Fruit fly (Drosophila melanogaster) whole organism, embryonic: ENCODE data around the gene Fgop2.

Experiments used
- Awh ChIP-seq: fragments of 200-800 bp; sonication (Bioruptor generic); IDR thresholded peaks from 2 replicates; pipeline ENCODE4, ENCODE4 v1.3.6; 2022; ENCODE audit warnings: missing biosample characterization, missing genetic modification characterization
- Blimp-1 ChIP-seq: fragments of 200-800 bp; sonication (Bioruptor generic); optimal IDR thresholded peaks from 3 replicates; lab custom pipeline; 2018; ENCODE audit warnings: missing biosample characterization, missing genetic modification characterization, mild to moderate bottlenecking, moderate library complexity, missing genetic modification reagents
- C15 ChIP-seq: fragments of 200-800 bp; sonication (Bioruptor generic); IDR thresholded peaks from 3 replicates; pipeline ENCODE4 v1.3.6; 2022; ENCODE audit warnings: missing biosample characterization, missing genetic modification characterization
- CG11247 ChIP-seq: fragments of 200-800 bp; sonication (Bioruptor generic); IDR thresholded peaks from 2 replicates; pipeline ENCODE4 v1.3.6; 2022; ENCODE audit warnings: missing biosample characterization, missing genetic modification characterization
- CG11560 ChIP-seq: fragments of 200-800 bp; sonication (Bioruptor generic); IDR thresholded peaks from 3 replicates; pipeline ENCODE4 v1.3.6; 2022; ENCODE audit warnings: missing biosample characterization, missing genetic modification characterization
- CG14860 ChIP-seq: fragments of 200-800 bp; sonication (Bioruptor generic); IDR thresholded peaks from 3 replicates; pipeline ENCODE4 v1.3.6; 2022; ENCODE audit warnings: missing biosample characterization, missing genetic modification characterization; ENCODE audit not compliant: partially characterized antibody
- CG15514 ChIP-seq: fragments of 200-800 bp; sonication (Bioruptor generic); optimal IDR thresholded peaks from 3 replicates; lab custom pipeline; 2017; ENCODE audit warnings: missing biosample characterization, missing genetic modification characterization, mild to moderate bottlenecking, moderate library complexity, missing genetic modification reagents
- CG17328 ChIP-seq: fragments of 200-800 bp; sonication (Bioruptor generic); IDR thresholded peaks from 2 replicates; pipeline ENCODE4 v1.3.6; 2022; ENCODE audit warnings: missing biosample characterization, missing genetic modification characterization
- CG2116 ChIP-seq: fragments of 200-800 bp; sonication (Bioruptor generic); optimal IDR thresholded peaks from 3 replicates; lab custom pipeline; 2018; ENCODE audit warnings: missing biosample characterization, mild to moderate bottlenecking, missing genetic modification characterization
- CG2120 ChIP-seq: fragments of 200-800 bp; sonication (Bioruptor generic); optimal IDR thresholded peaks from 3 replicates; lab custom pipeline; 2016; ENCODE audit warnings: missing biosample characterization, missing genetic modification characterization
- CG31441 ChIP-seq: fragments of 200-800 bp; sonication (Bioruptor generic); IDR thresholded peaks from 2 replicates; pipeline ENCODE4 v1.3.6; 2022; ENCODE audit warnings: missing biosample characterization, missing genetic modification characterization
- CG33213 ChIP-seq: fragments of 200-800 bp; sonication (Bioruptor generic); optimal IDR thresholded peaks from 3 replicates; lab custom pipeline; 2016; ENCODE audit warnings: missing biosample characterization, missing genetic modification characterization
- CG3407 ChIP-seq: fragments of 200-800 bp; sonication (Bioruptor generic); optimal IDR thresholded peaks from 2 replicates; lab custom pipeline; 2018; ENCODE audit warnings: missing biosample characterization, mild to moderate bottlenecking, missing genetic modification characterization
- CG34224 ChIP-seq: fragments of 200-800 bp; sonication (Bioruptor generic); IDR thresholded peaks from 3 replicates; pipeline ENCODE4 v1.3.6; 2022; ENCODE audit warnings: missing biosample characterization, missing genetic modification characterization; ENCODE audit not compliant: partially characterized antibody
- CG34422 ChIP-seq: fragments of 200-800 bp; sonication (Bioruptor generic); IDR thresholded peaks from 3 replicates; pipeline ENCODE4 v1.3.6; 2022; ENCODE audit warnings: missing biosample characterization, missing genetic modification characterization
- CG3726 ChIP-seq: fragments of 200-800 bp; sonication (Bioruptor generic); IDR thresholded peaks from 3 replicates; pipeline ENCODE4, ENCODE4 v1.3.6; 2022; ENCODE audit warnings: missing biosample characterization, missing genetic modification characterization
- CG3995 ChIP-seq: fragments of 200-800 bp; sonication (Bioruptor generic); optimal IDR thresholded peaks from 3 replicates; lab custom pipeline; 2016; ENCODE audit warnings: missing biosample characterization, missing genetic modification characterization
- CG6254 ChIP-seq: fragments of 200-800 bp; sonication (Bioruptor generic); optimal IDR thresholded peaks from 3 replicates; lab custom pipeline; 2017; ENCODE audit warnings: mild to moderate bottlenecking, missing biosample characterization, missing genetic modification reagents, missing genetic modification characterization
- CG8359 ChIP-seq: fragments of 200-800 bp; sonication (Bioruptor generic); optimal IDR thresholded peaks from 2 replicates; lab custom pipeline; 2017; ENCODE audit warnings: missing biosample characterization, mild to moderate bottlenecking, missing genetic modification characterization, borderline replicate concordance
- Dek ChIP-seq: fragments of 200-800 bp; sonication (Bioruptor generic); optimal IDR thresholded peaks from 3 replicates; lab custom pipeline; 2019; ENCODE audit warnings: missing biosample characterization, mild to moderate bottlenecking, missing genetic modification characterization, moderate library complexity
- Ets97D ChIP-seq: fragments of 200-800 bp; sonication (Bioruptor generic); optimal IDR thresholded peaks from 3 replicates; lab custom pipeline; 2016; ENCODE audit warnings: missing biosample characterization, missing genetic modification characterization
- HLH4C ChIP-seq: fragments of 200-800 bp; sonication (Bioruptor generic); IDR thresholded peaks from 3 replicates; pipeline ENCODE4 v1.3.6; 2022; ENCODE audit warnings: missing biosample characterization, missing genetic modification characterization; ENCODE audit not compliant: partially characterized antibody
- HLHmδ ChIP-seq: fragments of 200-800 bp; sonication (Bioruptor generic); optimal IDR thresholded peaks from 2 replicates; lab custom pipeline; 2018; ENCODE audit warnings: missing biosample characterization, mild to moderate bottlenecking, missing genetic modification characterization, moderate library complexity
- Hmr ChIP-seq: fragments of 200-800 bp; sonication (Bioruptor generic); optimal IDR thresholded peaks from 3 replicates; lab custom pipeline; 2017; ENCODE audit warnings: mild to moderate bottlenecking, missing biosample characterization, missing genetic modification reagents, missing genetic modification characterization
- Jarid2 ChIP-seq: fragments of 200-800 bp; sonication (Bioruptor generic); optimal IDR thresholded peaks from 3 replicates; lab custom pipeline; 2017; ENCODE audit warnings: mild to moderate bottlenecking, missing biosample characterization, missing genetic modification reagents, missing genetic modification characterization
- Lhr ChIP-seq: fragments of 200-800 bp; sonication (Bioruptor generic); optimal IDR thresholded peaks from 3 replicates; lab custom pipeline; 2017; ENCODE audit warnings: mild to moderate bottlenecking, missing biosample characterization, missing genetic modification reagents, missing genetic modification characterization
- Mad ChIP-seq: fragments of 200-800 bp; sonication (Bioruptor generic); optimal IDR thresholded peaks from 2 replicates; lab custom pipeline; 2016; ENCODE audit warnings: missing biosample characterization, missing genetic modification characterization
- Med ChIP-seq: fragments of 200-800 bp; sonication (Bioruptor generic); peaks from one replicate; lab custom pipeline; 2016; ENCODE audit warnings: missing biosample characterization, missing genetic modification characterization, mild to moderate bottlenecking, inconsistent platforms, moderate library complexity
- Opbp ChIP-seq: fragments of 200-800 bp; sonication (Bioruptor generic); IDR thresholded peaks from 3 replicates; pipeline ENCODE4 v1.3.6; 2022; ENCODE audit warnings: missing biosample characterization, missing genetic modification characterization; ENCODE audit not compliant: partially characterized antibody
- Ptx1 ChIP-seq: fragments of 200-800 bp; sonication (Bioruptor generic); IDR thresholded peaks from 2 replicates; pipeline ENCODE4 v1.3.6; 2022; ENCODE audit warnings: missing biosample characterization, missing genetic modification characterization
- ara ChIP-seq: fragments of 200-800 bp; sonication (Bioruptor generic); IDR thresholded peaks from 2 replicates; pipeline ENCODE4 v1.3.6; 2022; ENCODE audit warnings: missing biosample characterization, missing genetic modification characterization
- ase ChIP-seq: fragments of 200-800 bp; sonication (Bioruptor generic); IDR thresholded peaks from 3 replicates; pipeline ENCODE4 v1.3.6; 2022; ENCODE audit warnings: missing biosample characterization, missing genetic modification characterization
- bbx ChIP-seq: fragments of 200-800 bp; sonication (Bioruptor generic); IDR thresholded peaks from 2 replicates; pipeline ENCODE4 v1.3.6; 2022; ENCODE audit warnings: missing biosample characterization, missing genetic modification characterization; ENCODE audit not compliant: partially characterized antibody
- cg ChIP-seq: fragments of 200-800 bp; sonication (Bioruptor generic); optimal IDR thresholded peaks from 3 replicates; lab custom pipeline; 2019; ENCODE audit warnings: missing biosample characterization, mild to moderate bottlenecking, missing genetic modification characterization, moderate library complexity
- chif ChIP-seq, 2 experiments: fragments of 200-800 bp; sonication (Bioruptor generic); optimal IDR thresholded peaks; 3 replicates each; lab custom pipeline; 2016; ENCODE audit warnings: missing biosample characterization in 2 of 2, missing genetic modification characterization in 2 of 2
- dysf ChIP-seq: fragments of 200-800 bp; sonication (Bioruptor generic); IDR thresholded peaks from 3 replicates; pipeline ENCODE4 v1.3.6; 2022; ENCODE audit warnings: missing biosample characterization, missing genetic modification characterization
- exex ChIP-seq: fragments of 200-800 bp; sonication (Bioruptor generic); optimal IDR thresholded peaks from 4 replicates; lab custom pipeline; 2018; ENCODE audit warnings: missing biosample characterization, mild to moderate bottlenecking, missing genetic modification characterization, moderate library complexity
- fd3F ChIP-seq: fragments of 200-800 bp; sonication (Bioruptor generic); optimal IDR thresholded peaks from 2 replicates; lab custom pipeline; 2018; ENCODE audit warnings: missing biosample characterization, mild to moderate bottlenecking, missing genetic modification characterization, moderate library complexity
- jumu ChIP-seq: fragments of 200-800 bp; sonication (Bioruptor generic); optimal IDR thresholded peaks from 3 replicates; lab custom pipeline; 2016; ENCODE audit warnings: missing biosample characterization, missing genetic modification characterization
- knrl ChIP-seq: fragments of 200-800 bp; sonication (Bioruptor generic); IDR thresholded peaks from 3 replicates; pipeline ENCODE4 v1.3.6; 2022; ENCODE audit warnings: missing biosample characterization, missing genetic modification characterization; ENCODE audit not compliant: partially characterized antibody
- mam ChIP-seq: fragments of 200-800 bp; sonication (Bioruptor generic); optimal IDR thresholded peaks from 3 replicates; lab custom pipeline; 2016; ENCODE audit warnings: missing biosample characterization, missing genetic modification characterization
- onecut ChIP-seq: fragments of 200-800 bp; sonication (Bioruptor generic); IDR thresholded peaks from 2 replicates; pipeline ENCODE4 v1.3.6; 2022; ENCODE audit warnings: missing biosample characterization, missing genetic modification characterization
- pita ChIP-seq: fragments of 200-800 bp; sonication (Bioruptor generic); optimal IDR thresholded peaks from 2 replicates; lab custom pipeline; 2017; ENCODE audit warnings: missing biosample characterization, mild to moderate bottlenecking, missing genetic modification characterization
- pzg ChIP-seq: fragments of 200-800 bp; sonication (Bioruptor generic); optimal IDR thresholded peaks from 3 replicates; lab custom pipeline; 2018; ENCODE audit warnings: missing biosample characterization, mild to moderate bottlenecking, missing genetic modification characterization, moderate library complexity
- row ChIP-seq: fragments of 200-800 bp; sonication (Bioruptor generic); IDR thresholded peaks from 3 replicates; pipeline ENCODE4 v1.3.6; 2022; ENCODE audit warnings: missing biosample characterization, missing genetic modification characterization
- stc ChIP-seq: fragments of 200-800 bp; sonication (Bioruptor generic); IDR thresholded peaks from 2 replicates; pipeline ENCODE4 v1.3.6; 2022; ENCODE audit warnings: missing biosample characterization, missing genetic modification characterization
- toy ChIP-seq: fragments of 200-800 bp; sonication (Bioruptor generic); IDR thresholded peaks from 2 replicates; pipeline ENCODE4 v1.3.6; 2022; ENCODE audit warnings: missing biosample characterization, missing genetic modification characterization
- zfh2 ChIP-seq: fragments of 200-800 bp; sonication (Bioruptor generic); optimal IDR thresholded peaks from 2 replicates; lab custom pipeline; 2016; ENCODE audit warnings: missing biosample characterization, missing genetic modification characterization

The Fgop2 gene

DNA sequence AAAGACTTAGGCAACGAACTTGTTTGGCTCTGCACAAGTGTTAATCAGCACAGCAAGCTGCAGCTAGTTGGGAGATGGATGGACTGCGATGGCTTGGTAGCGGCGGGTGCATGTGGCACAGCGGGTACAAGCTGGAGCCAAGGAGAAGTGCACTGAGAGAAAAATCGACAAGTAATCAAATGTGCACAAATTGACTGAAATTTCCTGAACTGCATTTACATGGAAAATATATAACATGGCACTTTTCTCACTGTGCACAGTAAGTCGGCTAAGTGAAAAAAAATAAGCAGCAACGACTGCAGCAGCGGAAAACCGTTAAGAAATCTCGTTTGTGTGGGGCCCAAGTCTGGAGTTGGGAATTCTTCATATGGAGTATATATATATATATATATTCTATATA lies 46.0 kb upstream of the Fgop2 start (continued):
- TF ChIP-seq CG6254 (GFP tag; lab: Kevin White, UChicago), result no peak
- TF ChIP-seq Blimp-1 (GFP tag; lab: Kevin White, UChicago), result peak; percentile 2
- TF ChIP-seq CG3726 (GFP tag; lab: Robert Waterston, UW), result no peak
- no peak for TF ChIP-seq CG14860 (GFP tag; lab: Robert Waterston, UW)
- TF ChIP-seq Lhr (GFP tag; lab: Kevin White, UChicago), result no peak
- no peak for TF ChIP-seq toy (GFP tag; lab: Robert Waterston, UW)
- TF ChIP-seq mam (GFP tag; lab: Kevin White, UChicago), result no peak
- peak; percentile 25; the same call in 1 of the 3 replicates for TF ChIP-seq row (GFP tag; lab: Robert Waterston, UW)
- no peak for TF ChIP-seq Jarid2 (GFP tag; lab: Kevin White, UChicago)
- TF ChIP-seq CG3407 (GFP tag; lab: Kevin White, UChicago), result no peak
- no peak for TF ChIP-seq exex (tag; lab: Kevin White, UChicago)
- peak; percentile 34; the same call in 1 of the 2 replicates for TF ChIP-seq Ptx1
- TF ChIP-seq Dek (tag; lab: Kevin White, UChicago), result no peak
- TF ChIP-seq CG2120, result no peak

DNA sequence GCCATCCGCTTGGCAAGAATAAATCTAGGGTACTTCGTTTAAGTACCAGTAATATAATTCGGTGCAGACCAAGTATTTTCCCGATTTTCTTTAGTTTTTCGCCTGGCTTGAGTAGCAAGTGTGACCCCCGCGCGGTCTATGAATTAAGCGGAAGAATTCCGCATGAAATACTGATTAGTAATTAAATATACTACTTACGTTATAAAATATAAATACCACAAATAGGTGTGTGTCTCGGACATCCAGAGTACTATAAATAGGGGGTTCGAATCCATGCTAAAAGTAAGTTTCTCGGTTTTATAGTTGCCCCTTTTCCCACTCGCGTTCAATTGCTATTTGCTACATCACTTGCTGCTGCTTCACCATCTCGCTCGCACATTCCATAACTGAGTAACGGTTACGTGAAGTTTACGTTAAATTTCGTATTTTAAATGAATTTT lies 26.5 kb upstream of the Fgop2 start, which contains the start of gene snRNP-U1-70K:
snRNP-U1-70K (minus strand) TSS at position 141 of the 440 bp plus-strand sequence.
- TF ChIP-seq ara (GFP tag; lab: Robert Waterston, UW), result no peak
- TF ChIP-seq CG2116 (GFP tag; lab: Kevin White, UChicago), result peak; percentile 34
- TF ChIP-seq Ets97D (GFP tag; lab: Kevin White, UChicago), result peak; percentile 46
- no peak; the same call in 1 of the 2 replicates for TF ChIP-seq CG31441 (GFP tag; lab: Robert Waterston, UW)
- TF ChIP-seq CG11560 (tag; lab: Robert Waterston, UW), result no peak
- peak; percentile 82 for TF ChIP-seq Hmr (GFP tag; lab: Kevin White, UChicago)
- TF ChIP-seq HLHmδ (GFP tag; lab: Kevin White, UChicago), result no peak
- peak; percentile 83 for TF ChIP-seq Med
- peak; percentile 10 for TF ChIP-seq bbx (GFP tag; lab: Robert Waterston, UW)
- peak in 1 of 2 experiments; percentile 6 for TF ChIP-seq chif (GFP tag; optimal IDR thresholded peaks at IDR 0.05; lab: Kevin White, UChicago)
- no peak for TF ChIP-seq jumu (GFP tag; lab: Kevin White, UChicago)
- TF ChIP-seq C15, result no peak
- TF ChIP-seq Mad (GFP tag; lab: Kevin White, UChicago), result peak; percentile 43
- TF ChIP-seq pzg, result peak; percentile 97
- TF ChIP-seq dysf (GFP tag; lab: Robert Waterston, UW), result no peak
- peak; percentile 52; the same call in 1 of the 3 replicates for TF ChIP-seq knrl (GFP tag; lab: Robert Waterston, UW)
- TF ChIP-seq CG34422 (GFP tag; lab: Robert Waterston, UW), result peak; percentile 43; the same call in 1 of the 3 replicates
- peak; percentile 81 for TF ChIP-seq CG15514
- peak; percentile 40 for TF ChIP-seq CG33213 (GFP tag; lab: Kevin White, UChicago)
- TF ChIP-seq pita, result peak; percentile 94
- TF ChIP-seq CG17328, result no peak
- no peak for TF ChIP-seq CG8359 (GFP tag; lab: Kevin White, UChicago)
- no peak for TF ChIP-seq onecut (GFP tag; lab: Robert Waterston, UW)
- TF ChIP-seq Awh, result peak; percentile 33; the same call in 1 of the 2 replicates
- TF ChIP-seq stc, result no peak
- peak; percentile 42; the same call in 2 of the 3 replicates for TF ChIP-seq row (GFP tag; lab: Robert Waterston, UW)
- TF ChIP-seq HLH4C (GFP tag; lab: Robert Waterston, UW), result no peak
- TF ChIP-seq ase (GFP tag; lab: Robert Waterston, UW), result no peak
- no peak for TF ChIP-seq fd3F
- peak; percentile 19; the same call in 1 of the 2 replicates for TF ChIP-seq CG11247
- TF ChIP-seq CG3995 (GFP tag; lab: Kevin White, UChicago), result peak; percentile 66
- TF ChIP-seq Lhr (GFP tag; lab: Kevin White, UChicago), result peak; percentile 82
- TF ChIP-seq cg (GFP tag; lab: Kevin White, UChicago), result no peak
- TF ChIP-seq CG34224 (GFP tag; lab: Robert Waterston, UW), result no peak; the same call in 2 of the 3 replicates
- peak; percentile 1 for TF ChIP-seq zfh2 (GFP tag; lab: Kevin White, UChicago)
- peak; percentile 20; the same call in 2 of the 3 replicates for TF ChIP-seq Opbp
